Worm (Caenorhabditis elegans) whole organism, L4/young adult: ENCODE data around the gene cdr-1.

Experiments used
- W03F9.2 ChIP-seq: fragments of 150-350 bp; optimal IDR thresholded peaks from 2 replicates; lab custom pipeline; 2014; ENCODE audit warnings: missing biosample characterization, missing genetic modification characterization
- dao-5 ChIP-seq: sonication (generic microtip); optimal IDR thresholded peaks from 2 replicates; lab custom pipeline; 2016; ENCODE audit warnings: missing genotype, missing genetic modification characterization, moderate library complexity, missing compliant biosample characterization
- him-1 ChIP-seq: sonication (generic microtip); optimal IDR thresholded peaks from 2 replicates; lab custom pipeline; 2016; ENCODE audit warnings: missing genotype, missing genetic modification reagents, missing genetic modification characterization, missing compliant biosample characterization

DNA sequence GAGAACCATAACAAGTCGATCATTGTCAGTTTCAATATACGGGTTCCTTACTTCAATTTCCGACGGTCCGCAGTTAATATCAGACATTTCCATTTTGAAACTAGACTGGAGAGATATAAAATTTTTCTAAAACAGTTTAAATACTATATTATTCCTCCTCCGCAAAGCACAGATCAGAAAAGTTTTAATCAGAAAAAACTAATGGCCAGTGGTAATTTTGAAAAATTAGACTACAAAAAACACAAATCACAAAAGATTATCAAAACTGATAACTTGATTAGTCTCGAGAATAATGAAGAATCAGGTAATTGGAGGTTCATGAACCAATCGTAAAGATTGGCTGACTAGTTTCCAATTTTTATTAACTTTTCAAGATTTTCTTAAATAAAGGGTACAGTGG is 35.1 kb upstream of the cdr-1 start, which contains the start of gene T06C12.9:
- TF ChIP-seq him-1 (tag; lab: Kevin White, UChicago) (no peak), dao-5 (no peak), W03F9.2 (tag; lab: Kevin White, UChicago) (no peak)
